Fruit fly (Drosophila melanogaster) whole organism, prepupa: Measurements from ENCODE around the gene IFT46.

Source experiments
- CG10669 ChIP-seq: fragments of 200-800 bp; sonication (Bioruptor generic); optimal IDR thresholded peaks from 3 replicates; lab custom pipeline; 2018; ENCODE audit warnings: missing biosample characterization, mild to moderate bottlenecking, missing genetic modification characterization, moderate library complexity
- CG11294 ChIP-seq: fragments of 200-800 bp; sonication (Bioruptor generic); IDR thresholded peaks from 2 replicates; pipeline ENCODE4 v1.3.6; 2022; ENCODE audit warnings: missing biosample characterization, missing genetic modification characterization
- CG11762 ChIP-seq: fragments of 200-800 bp; sonication (Bioruptor generic); optimal IDR thresholded peaks from 3 replicates; lab custom pipeline; 2016; ENCODE audit warnings: missing biosample characterization, missing genetic modification characterization; ENCODE audit not compliant: insufficient read depth
- CG11902 ChIP-seq: fragments of 200-800 bp; sonication (Bioruptor generic); optimal IDR thresholded peaks from 3 replicates; lab custom pipeline; 2016; ENCODE audit warnings: missing biosample characterization, missing genetic modification characterization
- CG15336 ChIP-seq: fragments of 200-800 bp; sonication (Bioruptor generic); IDR thresholded peaks from 2 replicates; pipeline ENCODE4 v1.3.6; 2022; ENCODE audit warnings: missing biosample characterization, missing genetic modification characterization
- CG1621 ChIP-seq: fragments of 200-800 bp; sonication (Bioruptor generic); optimal IDR thresholded peaks from 3 replicates; lab custom pipeline; 2018; ENCODE audit warnings: missing biosample characterization, mild to moderate bottlenecking, missing genetic modification characterization
- CG16779 ChIP-seq: fragments of 200-800 bp; sonication (Bioruptor generic); optimal IDR thresholded peaks from 3 replicates; lab custom pipeline; 2017; ENCODE audit warnings: missing biosample characterization, mild to moderate bottlenecking, missing genetic modification characterization
- CG3032 ChIP-seq: fragments of 200-800 bp; optimal IDR thresholded peaks from 2 replicates; lab custom pipeline; 2019; ENCODE audit warnings: missing biosample characterization, mild to moderate bottlenecking, missing genetic modification characterization, moderate library complexity
- CG31627 ChIP-seq: fragments of 200-800 bp; sonication (Bioruptor generic); optimal IDR thresholded peaks from 3 replicates; lab custom pipeline; 2016; ENCODE audit warnings: missing biosample characterization, missing genetic modification characterization
- CG34406 ChIP-seq: fragments of 200-800 bp; sonication (Bioruptor generic); optimal IDR thresholded peaks from 3 replicates; lab custom pipeline; 2016; ENCODE audit warnings: missing biosample characterization, missing genetic modification characterization
- CG3919 ChIP-seq: fragments of 200-800 bp; sonication (Bioruptor generic); optimal IDR thresholded peaks from 3 replicates; lab custom pipeline; 2016; ENCODE audit warnings: missing biosample characterization, missing genetic modification characterization
- CG4318 ChIP-seq: fragments of 200-800 bp; sonication (Bioruptor generic); optimal IDR thresholded peaks from 3 replicates; lab custom pipeline; 2017; ENCODE audit warnings: missing biosample characterization, mild to moderate bottlenecking, missing genetic modification characterization
- CG6792 ChIP-seq: fragments of 200-800 bp; sonication (Bioruptor generic); optimal IDR thresholded peaks from 3 replicates; lab custom pipeline; 2016; ENCODE audit warnings: missing biosample characterization, missing genetic modification characterization
- CG6808 ChIP-seq: fragments of 200-800 bp; sonication (Bioruptor generic); optimal IDR thresholded peaks from 3 replicates; lab custom pipeline; 2017; ENCODE audit warnings: missing biosample characterization, missing genetic modification characterization, mild to moderate bottlenecking, moderate library complexity, missing genetic modification reagents
- CG6854 ChIP-seq: fragments of 200-800 bp; sonication (Bioruptor generic); optimal IDR thresholded peaks from 2 replicates; lab custom pipeline; 2017; ENCODE audit warnings: missing biosample characterization, mild to moderate bottlenecking, missing genetic modification characterization
- CG8119 ChIP-seq: fragments of 200-800 bp; sonication (Bioruptor generic); IDR thresholded peaks from 3 replicates; pipeline ENCODE4 v1.3.6; 2022; ENCODE audit warnings: missing biosample characterization, missing genetic modification characterization
- CG8319 ChIP-seq: fragments of 200-800 bp; sonication (Bioruptor generic); optimal IDR thresholded peaks from 3 replicates; lab custom pipeline; 2016; ENCODE audit warnings: missing biosample characterization, missing genetic modification characterization
- CG9139 ChIP-seq: fragments of 200-800 bp; sonication (Bioruptor generic); optimal IDR thresholded peaks from 3 replicates; lab custom pipeline; 2017; ENCODE audit warnings: missing biosample characterization, mild to moderate bottlenecking, missing genetic modification characterization
- Eip75B ChIP-seq: fragments of 200-800 bp; sonication (Bioruptor generic); optimal IDR thresholded peaks from 3 replicates; lab custom pipeline; 2016; ENCODE audit warnings: missing biosample characterization, missing genetic modification characterization
- Eip78C ChIP-seq: fragments of 200-800 bp; sonication (Bioruptor generic); peaks from one replicate; lab custom pipeline; 2016; ENCODE audit warnings: missing biosample characterization, missing genetic modification characterization
- Eip93F ChIP-seq: fragments of 200-800 bp; sonication (Bioruptor generic); optimal IDR thresholded peaks from 2 replicates; lab custom pipeline; 2016; ENCODE audit warnings: missing biosample characterization, mild to moderate bottlenecking, missing genetic modification characterization
- Ets21C ChIP-seq: fragments of 200-800 bp; sonication (Bioruptor generic); optimal IDR thresholded peaks from 3 replicates; lab custom pipeline; 2016; ENCODE audit warnings: missing biosample characterization, missing genetic modification characterization
- Ets96B ChIP-seq: fragments of 200-800 bp; optimal IDR thresholded peaks from 2 replicates; lab custom pipeline; 2019; ENCODE audit warnings: missing biosample characterization, mild to moderate bottlenecking, missing genetic modification characterization, moderate library complexity
- Hr38 ChIP-seq: sonication (Bioruptor generic); optimal IDR thresholded peaks from 2 replicates; lab custom pipeline; 2016; ENCODE audit warnings: missing biosample characterization, missing genetic modification characterization
- Hr39 ChIP-seq: fragments of 200-800 bp; sonication (Bioruptor generic); optimal IDR thresholded peaks from 2 replicates; lab custom pipeline; 2016; ENCODE audit warnings: missing biosample characterization, missing genetic modification characterization
- Met ChIP-seq: fragments of 200-800 bp; sonication (Bioruptor generic); optimal IDR thresholded peaks from 3 replicates; lab custom pipeline; 2016; ENCODE audit warnings: missing biosample characterization, missing genetic modification characterization
- Smox ChIP-seq: fragments of 200-800 bp; sonication (Bioruptor generic); optimal IDR thresholded peaks from 3 replicates; lab custom pipeline; 2016; ENCODE audit warnings: missing biosample characterization, missing genetic modification characterization
- Sox102F ChIP-seq: fragments of 200-800 bp; sonication (Bioruptor generic); optimal IDR thresholded peaks from 2 replicates; lab custom pipeline; 2016; ENCODE audit warnings: missing biosample characterization, mild to moderate bottlenecking, missing genetic modification characterization
- Sox14 ChIP-seq: fragments of 200-800 bp; sonication (Bioruptor generic); optimal IDR thresholded peaks from 3 replicates; lab custom pipeline; 2016; ENCODE audit warnings: missing biosample characterization, missing genetic modification characterization
- Sox15 ChIP-seq: fragments of 200-800 bp; sonication (Bioruptor generic); optimal IDR thresholded peaks from 3 replicates; lab custom pipeline; 2016; ENCODE audit warnings: missing biosample characterization, missing genetic modification characterization
- achi ChIP-seq: fragments of 200-800 bp; sonication (Bioruptor generic); optimal IDR thresholded peaks from 3 replicates; lab custom pipeline; 2016; ENCODE audit warnings: missing biosample characterization, missing genetic modification characterization
- acj6 ChIP-seq: fragments of 200-800 bp; sonication (Bioruptor generic); optimal IDR thresholded peaks from 3 replicates; lab custom pipeline; 2016; ENCODE audit warnings: missing biosample characterization, missing genetic modification characterization
- cyc ChIP-seq: fragments of 200-800 bp; sonication (Bioruptor generic); optimal IDR thresholded peaks from 3 replicates; lab custom pipeline; 2016; ENCODE audit warnings: missing biosample characterization, missing genetic modification characterization
- dsx ChIP-seq: fragments of 200-800 bp; optimal IDR thresholded peaks from 3 replicates; lab custom pipeline; 2019; ENCODE audit warnings: missing biosample characterization, mild to moderate bottlenecking, missing genetic modification characterization, moderate library complexity; ENCODE audit not compliant: poor library complexity, severe bottlenecking
- eg ChIP-seq: fragments of 200-800 bp; sonication (Bioruptor generic); IDR thresholded peaks from 3 replicates; pipeline ENCODE4 v1.3.6; 2022; ENCODE audit warnings: missing biosample characterization, missing genetic modification characterization
- esn ChIP-seq: fragments of 200-800 bp; sonication (Bioruptor generic); optimal IDR thresholded peaks from 2 replicates; lab custom pipeline; 2016; ENCODE audit warnings: missing biosample characterization, mild to moderate bottlenecking, missing genetic modification characterization, moderate library complexity
- fd59A ChIP-seq: fragments of 200-800 bp; sonication (Bioruptor generic); optimal IDR thresholded peaks from 2 replicates; lab custom pipeline; 2017; ENCODE audit warnings: missing biosample characterization, mild to moderate bottlenecking, missing genetic modification characterization, missing genetic modification reagents
- fkh ChIP-seq: fragments of 200-800 bp; sonication (Bioruptor generic); optimal IDR thresholded peaks from 3 replicates; lab custom pipeline; 2017; ENCODE audit warnings: missing biosample characterization, mild to moderate bottlenecking, missing genetic modification characterization, moderate library complexity
- lz ChIP-seq: fragments of 200-800 bp; sonication (Bioruptor generic); optimal IDR thresholded peaks from 3 replicates; lab custom pipeline; 2016; ENCODE audit warnings: missing biosample characterization, missing genetic modification characterization
- net ChIP-seq: fragments of 200-800 bp; sonication (Bioruptor generic); optimal IDR thresholded peaks from 3 replicates; lab custom pipeline; 2016; ENCODE audit warnings: missing biosample characterization, missing genetic modification characterization
- salr ChIP-seq, 2 experiments: fragments of 200-800 bp; sonication (Bioruptor generic); optimal IDR thresholded peaks; 3 replicates each; lab custom pipeline; 2016 to 2018; ENCODE audit warnings: missing biosample characterization in 2 of 2, missing genetic modification characterization in 2 of 2, mild to moderate bottlenecking in 1 of 2
- spab ChIP-seq: fragments of 200-800 bp; sonication (Bioruptor generic); optimal IDR thresholded peaks from 2 replicates; lab custom pipeline; 2017; ENCODE audit warnings: missing biosample characterization, mild to moderate bottlenecking, missing genetic modification characterization, missing genetic modification reagents
- ss ChIP-seq, 2 experiments: fragments of 200-800 bp; sonication (Bioruptor generic); optimal IDR thresholded peaks; 2 replicates in 1 of 2; 3 replicates in 1 of 2; lab custom pipeline; 2017 to 2018; ENCODE audit warnings: mild to moderate bottlenecking in 2 of 2, missing biosample characterization in 2 of 2, missing genetic modification characterization in 2 of 2, moderate library complexity in 1 of 2
- svp ChIP-seq: fragments of 200-800 bp; sonication (Bioruptor generic); peaks from one replicate; lab custom pipeline; 2016; ENCODE audit warnings: missing biosample characterization, missing genetic modification characterization
- topi ChIP-seq: fragments of 200-800 bp; sonication (Bioruptor generic); optimal IDR thresholded peaks from 3 replicates; lab custom pipeline; 2016; ENCODE audit warnings: missing biosample characterization, missing genetic modification characterization

IFT46 gene

DNA sequence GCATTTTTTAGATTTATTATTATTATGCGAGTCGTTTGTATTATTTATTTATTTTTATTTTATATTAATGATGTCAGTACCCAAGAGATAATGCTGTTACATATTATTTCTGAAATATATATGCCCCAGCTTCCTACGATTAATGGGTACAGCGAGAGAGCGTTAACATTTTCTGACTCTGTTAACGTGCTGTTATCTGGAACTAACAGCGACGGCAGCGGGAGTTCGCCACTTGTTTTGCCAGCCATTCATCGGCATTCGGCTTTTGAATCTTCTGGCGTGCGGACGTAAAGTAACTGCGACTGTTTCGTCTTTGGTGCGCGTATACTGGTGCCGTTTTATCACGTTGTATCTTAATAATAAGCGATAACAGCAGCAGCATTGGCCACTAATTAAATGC lies 1.1 kb upstream of the IFT46 start, which contains the start of gene MESR3 (continued):
- TF ChIP-seq Smox (GFP tag; lab: Kevin White, UChicago) (no peak), CG31627 (GFP tag; lab: Kevin White, UChicago) (peak; percentile 7), net (peak; percentile 71), CG16779 (tag; lab: Kevin White, UChicago) (no peak), CG6808 (peak; percentile 63), CG15336 (GFP tag; lab: Robert Waterston, UW) (0 out of 2 replicates have a peak, but pooled peaks have one; percentile 42), salr (GFP tag; optimal IDR thresholded peaks at IDR 0.05; lab: Kevin White, UChicago) (no peak), lz (GFP tag; lab: Kevin White, UChicago) (peak; percentile 1), CG9139 (GFP tag; lab: Kevin White, UChicago) (no peak), topi (no peak), Ets96B (tag; lab: Kevin White, UChicago) (peak; percentile 76), Sox14 (GFP tag; lab: Kevin White, UChicago) (no peak), CG11902 (no peak), Sox102F (no peak), ss (GFP tag; optimal IDR thresholded peaks at IDR 0.05; lab: Kevin White, UChicago) (no peak), CG10669 (peak; percentile 69), CG8319 (no peak), eg (GFP tag; lab: Robert Waterston, UW) (peak; percentile 86), Ets21C (GFP tag; lab: Kevin White, UChicago) (no peak), achi (GFP tag; lab: Kevin White, UChicago) (peak; percentile 69), CG6854 (peak; percentile 75), CG1621 (tag; lab: Kevin White, UChicago) (peak; percentile 44), Eip93F (peak; percentile 57), Hr38 (GFP tag; lab: Kevin White, UChicago) (no peak), acj6 (GFP tag; lab: Kevin White, UChicago) (no peak), CG3919 (no peak), svp (no peak), spab (peak; percentile 53), CG11294 (GFP tag; lab: Robert Waterston, UW) (0 out of 2 replicates have a peak, but pooled peaks have one; percentile 22), Sox15 (GFP tag; lab: Kevin White, UChicago) (no peak), fd59A (GFP tag; lab: Kevin White, UChicago) (no peak), cyc (GFP tag; lab: Kevin White, UChicago) (peak; percentile 32), fkh (GFP tag; lab: Kevin White, UChicago) (peak; percentile 10), CG4318 (GFP tag; lab: Kevin White, UChicago) (peak; percentile 4), CG6792 (GFP tag; lab: Kevin White, UChicago) (peak; percentile 42), Hr39 (no peak)

dm6 chr2L:18612106-18612505 lies 3.8 kb downstream of the IFT46 start, which contains the start of gene Atac2:
TSS of gene Atac2 (minus strand) at chr2L:18612249.
- TF ChIP-seq lz (GFP tag; lab: Kevin White, UChicago) (no peak), achi (GFP tag; lab: Kevin White, UChicago) (no peak), CG34406 (GFP tag; lab: Kevin White, UChicago) (no peak), CG9139 (GFP tag; lab: Kevin White, UChicago) (no peak)

dm6 chr2L:18606642-18607041 lies 9.3 kb downstream of the IFT46 start, which contains the start of gene CG10333:
TSS of gene CG10333 (plus strand) at chr2L:18606832.
- TF ChIP-seq CG8119 (GFP tag; lab: Robert Waterston, UW) (no peak), esn (GFP tag; lab: Kevin White, UChicago) (no peak), Sox102F (no peak), CG3032 (tag; lab: Kevin White, UChicago) (no peak), fd59A (GFP tag; lab: Kevin White, UChicago) (no peak), dsx (no peak), CG10669 (no peak), Eip93F (no peak), CG3919 (no peak), salr (GFP tag; optimal IDR thresholded peaks at IDR 0.05; lab: Kevin White, UChicago) (no peak), cyc (GFP tag; lab: Kevin White, UChicago) (no peak), Met (GFP tag; lab: Kevin White, UChicago) (no peak), CG11762 (GFP tag; lab: Kevin White, UChicago) (no peak), Eip78C (no peak), Eip75B (GFP tag; lab: Kevin White, UChicago) (no peak), lz (GFP tag; lab: Kevin White, UChicago) (no peak), CG34406 (GFP tag; lab: Kevin White, UChicago) (no peak), Sox14 (GFP tag; lab: Kevin White, UChicago) (no peak)
